Worm (Caenorhabditis elegans): Measurements from ENCODE around the gene F07G6.2.
"Not testable (repeated sequence)": the region's sequence is repeated elsewhere in the genome, so short reads cannot be mapped to it uniquely, and the experiment has no call there.

The F07G6.2 gene

ce11 chrX:1742530-1742929, 15.4 kb downstream of the F07G6.2 start, which contains the start of gene Y75D11A.2:
TSS of gene Y75D11A.2 (plus strand) at chrX:1742830.
- TF ChIP-seq unc-62 (GFP tag; optimal IDR thresholded peaks at IDR 0.05) = not testable (repeated sequence)

- TF ChIP-seq unc-62 (GFP tag; optimal IDR thresholded peaks at IDR 0.05) = not testable (repeated sequence)
Observed at ce11 chrX:1746117-1746516, 19.0 kb downstream of the F07G6.2 start, which contains the start of gene Y75D11A.3. TSS of gene Y75D11A.3 (minus strand) at chrX:1746217.

ce11 chrX:1748476-1748875, 21.3 kb downstream of the F07G6.2 start, which contains the start of gene Y75D11A.6:
TSS of gene Y75D11A.6 (minus strand) at chrX:1748576.
- TF ChIP-seq unc-62 (GFP tag; optimal IDR thresholded peaks at IDR 0.05) = not testable (repeated sequence)

- no peak for TF ChIP-seq unc-62 (GFP tag; optimal IDR thresholded peaks at IDR 0.05)
Observed at ce11 chrX:1769636-1770035, 42.5 kb downstream of the F07G6.2 start.

ce11 chrX:1777988-1778387, 50.8 kb downstream of the F07G6.2 start, which contains the start of gene elc-2:
TSS of gene elc-2 (minus strand) at chrX:1778088.
- TF ChIP-seq unc-62 (GFP tag; optimal IDR thresholded peaks at IDR 0.05) = no peak

All from whole organism, dauer.